Worm (Caenorhabditis elegans) whole organism, L2 larva: ENCODE data around the gene txt-8.

Experiments
- F13H6.1 ChIP-seq: sonication (generic microtip); optimal IDR thresholded peaks from 2 replicates; lab custom pipeline; 2016; ENCODE audit warnings: missing genetic modification characterization, missing compliant biosample characterization
- R02D3.7 ChIP-seq: fragments of 150-350 bp; optimal IDR thresholded peaks from 2 replicates; lab custom pipeline; 2014; ENCODE audit warnings: missing biosample characterization, missing genetic modification characterization
- aly-2 ChIP-seq: fragments of 150-350 bp; optimal IDR thresholded peaks from 2 replicates; lab custom pipeline; 2014; ENCODE audit warnings: missing biosample characterization, missing genetic modification characterization
- ama-1 ChIP-seq: fragments of 150-350 bp; optimal IDR thresholded peaks from 2 replicates; lab custom pipeline; 2018; ENCODE audit warnings: inconsistent platforms
- blmp-1 ChIP-seq: sonication (generic microtip); optimal IDR thresholded peaks from 2 replicates; lab custom pipeline; 2017; ENCODE audit warnings: missing genetic modification characterization, mild to moderate bottlenecking, missing compliant biosample characterization, antibody characterized with exemption, moderate library complexity; ENCODE audit not compliant: insufficient read depth
- elt-1 ChIP-seq: fragments of 150-350 bp; optimal IDR thresholded peaks from 2 replicates; lab custom pipeline; 2014; ENCODE audit warnings: missing biosample characterization, missing genetic modification characterization
- lin-13 ChIP-seq: fragments of 150-350 bp; optimal IDR thresholded peaks from 2 replicates; lab custom pipeline; 2014; ENCODE audit warnings: missing biosample characterization, missing genetic modification reagents, missing genetic modification characterization
- nhr-77 ChIP-seq: fragments of 150-350 bp; optimal IDR thresholded peaks from 2 replicates; lab custom pipeline; 2014; ENCODE audit warnings: missing biosample characterization, missing genetic modification characterization
- unc-62 ChIP-seq: fragments of 150-350 bp; optimal IDR thresholded peaks from 2 replicates; lab custom pipeline; 2014; ENCODE audit warnings: missing biosample characterization, missing genetic modification reagents, missing genetic modification characterization

DNA sequence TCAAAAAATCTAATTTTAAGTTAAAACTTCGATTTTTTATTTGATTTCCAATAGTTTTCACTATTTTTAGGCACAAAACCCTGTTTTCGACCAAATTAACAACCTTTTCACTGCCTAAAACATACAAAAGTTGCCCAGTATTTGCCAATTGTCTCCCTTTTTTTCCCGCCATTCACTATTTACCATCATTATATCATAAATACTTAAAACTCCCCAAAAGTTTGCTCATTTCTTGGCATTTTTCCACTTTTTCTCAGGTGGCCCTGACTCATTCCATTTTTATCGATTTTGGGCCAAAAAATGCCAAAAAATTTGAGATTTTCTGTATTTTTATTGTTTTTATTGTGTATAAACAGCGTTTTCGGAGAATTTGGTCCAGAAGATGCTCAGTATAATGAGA, at the start of gene txt-8:
- no peak for TF ChIP-seq R02D3.7 (tag; lab: Kevin White, UChicago)
- TF ChIP-seq aly-2 (tag; lab: Kevin White, UChicago): no peak
- no peak for TF ChIP-seq blmp-1 (tag; lab: Kevin White, UChicago)
- TF ChIP-seq nhr-77 (tag; lab: Kevin White, UChicago): no peak
- no peak for TF ChIP-seq ama-1 (lab: Kevin White, UChicago)
- TF ChIP-seq F13H6.1: no peak
- no peak for TF ChIP-seq elt-1 (tag; lab: Kevin White, UChicago)
- no peak for TF ChIP-seq lin-13 (GFP tag; lab: Kevin White, UChicago)
- no peak for TF ChIP-seq unc-62 (GFP tag; lab: Kevin White, UChicago)
